Fruit fly (Drosophila melanogaster) whole organism, embryonic: ENCODE measurements around the gene CG34296.
A peak's percentile ranks its signal among the peaks of the same experiment; 100 is the strongest.

Experiments
- Atf6 ChIP-seq: fragments of 200-800 bp; sonication (Bioruptor generic); IDR thresholded peaks from 2 replicates; pipeline ENCODE4 v1.3.6; 2022; ENCODE audit warnings: missing biosample characterization, missing genetic modification characterization
- CG1647 ChIP-seq: fragments of 200-800 bp; sonication (Bioruptor generic); optimal IDR thresholded peaks from 3 replicates; lab custom pipeline; 2016; ENCODE audit warnings: missing biosample characterization, missing genetic modification characterization
- CG4617 ChIP-seq: fragments of 200-800 bp; sonication (Bioruptor generic); optimal IDR thresholded peaks from 3 replicates; lab custom pipeline; 2016; ENCODE audit warnings: missing biosample characterization, missing genetic modification characterization, borderline replicate concordance
- CG4820 ChIP-seq: fragments of 200-800 bp; sonication (Bioruptor generic); optimal IDR thresholded peaks from 3 replicates; lab custom pipeline; 2016; ENCODE audit warnings: missing biosample characterization, missing genetic modification characterization
- CG6175 ChIP-seq: fragments of 200-800 bp; sonication (Bioruptor generic); IDR thresholded peaks from 3 replicates; pipeline ENCODE4 v1.3.6; 2022; ENCODE audit warnings: missing biosample characterization, missing genetic modification characterization
- CG7271 ChIP-seq: fragments of 200-800 bp; sonication (Bioruptor generic); optimal IDR thresholded peaks from 2 replicates; lab custom pipeline; 2018; ENCODE audit warnings: missing biosample characterization, mild to moderate bottlenecking, missing genetic modification characterization, moderate library complexity
- CG9817 ChIP-seq: fragments of 200-800 bp; sonication (Bioruptor generic); optimal IDR thresholded peaks from 2 replicates; lab custom pipeline; 2018; ENCODE audit warnings: missing biosample characterization, mild to moderate bottlenecking, missing genetic modification characterization, moderate library complexity
- Chrac-16 ChIP-seq: fragments of 200-800 bp; sonication (Bioruptor generic); optimal IDR thresholded peaks from 3 replicates; lab custom pipeline; 2016; ENCODE audit warnings: missing biosample characterization, missing genetic modification characterization
- E2f1 ChIP-seq: fragments of 200-800 bp; sonication (Bioruptor generic); IDR thresholded peaks from 2 replicates; pipeline ENCODE4 v1.3.6; 2022; ENCODE audit warnings: missing biosample characterization, missing genetic modification characterization
- ERR ChIP-seq: fragments of 200-800 bp; sonication (Bioruptor generic); optimal IDR thresholded peaks from 2 replicates; lab custom pipeline; 2016; ENCODE audit warnings: missing biosample characterization, missing genetic modification characterization
- Elba2 ChIP-seq: fragments of 200-800 bp; sonication (Bioruptor generic); optimal IDR thresholded peaks from 3 replicates; lab custom pipeline; 2016; ENCODE audit warnings: missing biosample characterization, missing genetic modification characterization
- Gug ChIP-seq: fragments of 200-800 bp; sonication (Bioruptor generic); IDR thresholded peaks from 4 replicates; pipeline ENCODE4 v1.3.6; 2022; ENCODE audit warnings: missing biosample characterization, missing genetic modification characterization
- Med ChIP-seq: fragments of 200-800 bp; sonication (Bioruptor generic); peaks from one replicate; lab custom pipeline; 2016; ENCODE audit warnings: missing biosample characterization, missing genetic modification characterization, mild to moderate bottlenecking, inconsistent platforms, moderate library complexity
- lmd ChIP-seq: fragments of 200-800 bp; sonication (Bioruptor generic); IDR thresholded peaks from 2 replicates; pipeline ENCODE4 v1.3.6; 2022; ENCODE audit warnings: missing biosample characterization, missing genetic modification characterization

DNA sequence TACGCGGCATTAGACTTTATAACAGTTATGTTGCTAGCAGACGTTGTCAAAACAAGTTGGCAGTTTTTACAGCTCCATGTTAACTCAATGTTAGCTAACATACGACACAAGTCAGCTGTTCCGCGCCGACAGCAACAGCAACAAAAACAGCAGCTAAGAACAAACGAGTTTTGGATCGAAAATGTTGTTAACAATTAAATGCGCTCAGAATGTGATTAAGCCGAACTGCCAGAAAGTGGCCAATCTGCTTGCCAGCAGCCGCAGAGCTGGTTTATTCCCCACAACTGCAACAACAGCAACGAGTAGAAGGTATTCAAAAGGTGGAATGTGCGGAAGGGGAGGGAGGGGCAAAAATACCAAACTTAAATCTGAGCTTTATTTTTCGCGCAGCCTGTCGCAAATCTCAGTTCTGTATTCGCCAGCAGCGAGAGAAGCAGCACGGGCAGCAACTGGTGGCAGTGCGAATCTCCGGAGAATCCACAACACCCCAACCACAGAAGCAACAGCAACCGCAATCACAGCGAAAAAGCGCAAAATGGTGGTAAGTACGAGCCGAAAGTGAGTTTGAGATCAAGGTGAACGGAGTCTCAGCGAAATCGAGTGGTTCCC lies 814 bp downstream of the CG34296 start, which contains the start of gene Pcd:
- TF ChIP-seq Gug (GFP tag; lab: Robert Waterston, UW), result no peak
- no peak for TF ChIP-seq Chrac-16 (GFP tag; lab: Kevin White, UChicago)
- no peak for TF ChIP-seq lmd (GFP tag; lab: Robert Waterston, UW)
- TF ChIP-seq ERR, result no peak
- no peak for TF ChIP-seq CG7271 (tag; lab: Kevin White, UChicago)
- no peak for TF ChIP-seq CG4820 (GFP tag; lab: Kevin White, UChicago)
- no peak for TF ChIP-seq Atf6 (GFP tag; lab: Robert Waterston, UW)
- TF ChIP-seq E2f1 (GFP tag; lab: Robert Waterston, UW), result no peak
- TF ChIP-seq CG4617, result peak; percentile 5
- TF ChIP-seq CG9817, result no peak
- TF ChIP-seq CG6175, result peak; percentile 76; the same call in 2 of the 3 replicates
- TF ChIP-seq Med, result peak; percentile 33
- no peak for TF ChIP-seq Elba2 (GFP tag; lab: Kevin White, UChicago)
- no peak for TF ChIP-seq CG1647 (GFP tag; lab: Kevin White, UChicago)
